Worm (Caenorhabditis elegans): ENCODE results near the gene mel-32.

Gene mel-32

DNA sequence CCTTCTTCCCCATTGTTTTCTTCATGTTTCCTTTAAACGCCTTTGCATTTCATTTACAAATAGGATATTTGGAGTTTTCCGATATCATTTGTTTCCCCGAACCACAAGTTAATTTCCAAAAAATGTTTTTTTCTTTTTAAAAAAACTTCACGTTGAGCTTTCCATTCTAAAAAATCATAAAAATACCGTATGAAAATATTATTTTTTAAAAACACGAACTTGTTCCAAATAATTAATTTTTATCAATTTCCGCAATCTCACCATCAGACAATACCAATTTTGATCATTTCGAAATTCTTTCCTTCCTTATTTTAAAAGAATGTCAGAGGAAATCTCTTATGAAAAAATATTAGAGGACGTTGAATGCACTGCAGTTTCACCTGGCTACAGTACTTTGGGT lies 28.7 kb upstream of the mel-32 start, which contains the start of gene wht-6:
wht-6 (plus strand) TSS at position 301 of the 400 bp plus-strand sequence.
- no peak for TF ChIP-seq isw-1 (GFP tag; IDR thresholded peaks at IDR 0.05)
- TF ChIP-seq ceh-63 (GFP tag; optimal IDR thresholded peaks at IDR 0.05): no peak

DNA sequence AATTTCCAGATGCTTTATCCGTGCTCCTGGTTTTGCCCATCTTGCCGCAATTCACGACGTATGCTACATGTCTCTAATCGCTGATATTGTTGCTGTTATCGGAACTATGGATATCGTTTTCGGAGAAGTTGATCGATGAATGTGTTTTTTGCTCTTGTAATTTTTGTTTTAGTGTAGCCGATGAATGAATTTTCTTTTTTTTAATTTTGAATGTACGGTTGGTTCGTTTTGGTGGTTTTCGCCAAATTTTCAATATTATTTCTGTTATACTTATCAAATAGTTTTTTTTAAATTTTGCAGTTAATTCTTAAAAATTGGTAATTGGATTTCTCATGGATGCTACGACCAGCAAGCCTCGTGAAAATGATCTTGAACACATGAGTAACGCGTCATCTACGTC lies 24.2 kb upstream of the mel-32 start, which contains the start of gene T26A5.2:
T26A5.2 (plus strand) TSS at position 301 of the 400 bp plus-strand sequence.
- TF ChIP-seq mdl-1 (tag; optimal IDR thresholded peaks at IDR 0.05): no peak
- TF ChIP-seq vab-15 (tag; optimal IDR thresholded peaks at IDR 0.05): no peak
- no peak for TF ChIP-seq mef-2 (tag; optimal IDR thresholded peaks at IDR 0.05)
- TF ChIP-seq aha-1 (tag; optimal IDR thresholded peaks at IDR 0.05): no peak
- TF ChIP-seq hpl-2 (GFP tag; optimal IDR thresholded peaks at IDR 0.05): no peak
- no peak for TF ChIP-seq nhr-85 (tag)
- no peak for TF ChIP-seq ama-1 (optimal IDR thresholded peaks at IDR 0.05)
- no peak for TF ChIP-seq pax-3 (tag; optimal IDR thresholded peaks at IDR 0.05)
- no peak for TF ChIP-seq nhr-11 (tag; optimal IDR thresholded peaks at IDR 0.05)
- no peak for TF ChIP-seq lin-15B (tag; optimal IDR thresholded peaks at IDR 0.05)
- TF ChIP-seq lin-14 (GFP tag; optimal IDR thresholded peaks at IDR 0.05): no peak
- no peak for TF ChIP-seq xbp-1 (tag; optimal IDR thresholded peaks at IDR 0.05)
- no peak for TF ChIP-seq F16B12.6 (tag; optimal IDR thresholded peaks at IDR 0.05)

DNA sequence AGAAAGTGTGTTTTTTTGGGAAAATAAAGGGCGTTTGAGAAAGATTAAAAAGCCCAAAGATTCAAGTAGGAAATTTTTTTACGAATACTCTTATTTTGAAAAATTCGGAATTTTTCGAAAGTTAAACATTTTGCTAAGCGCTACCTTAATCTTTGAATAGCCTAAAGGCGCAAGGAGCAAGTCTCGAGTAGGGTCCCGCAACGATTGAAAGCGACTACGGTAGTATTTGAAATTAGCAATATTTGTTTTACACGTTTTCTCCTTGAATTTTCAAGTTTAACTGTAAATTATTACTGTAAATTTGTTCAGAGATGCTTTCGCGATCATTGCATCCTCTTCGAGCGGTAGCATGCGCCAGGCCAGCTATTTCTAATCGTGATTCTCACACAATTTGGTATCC lies 22.1 kb upstream of the mel-32 start, which contains the start of gene nduf-2.2:
nduf-2.2 (plus strand) TSS at position 310 of the 400 bp plus-strand sequence.
- TF ChIP-seq nhr-12 (tag; optimal IDR thresholded peaks at IDR 0.05) (no peak), vab-15 (tag; optimal IDR thresholded peaks at IDR 0.05) (no peak), ceh-82 (tag; optimal IDR thresholded peaks at IDR 0.05) (no peak), isw-1 (GFP tag; IDR thresholded peaks at IDR 0.05) (no peak), tbx-2 (tag; optimal IDR thresholded peaks at IDR 0.05) (no peak), dpl-1 (GFP tag; optimal IDR thresholded peaks at IDR 0.05) (no peak), lir-3 (tag; optimal IDR thresholded peaks at IDR 0.05; ENCODE audit: poor library complexity) (no peak)

DNA sequence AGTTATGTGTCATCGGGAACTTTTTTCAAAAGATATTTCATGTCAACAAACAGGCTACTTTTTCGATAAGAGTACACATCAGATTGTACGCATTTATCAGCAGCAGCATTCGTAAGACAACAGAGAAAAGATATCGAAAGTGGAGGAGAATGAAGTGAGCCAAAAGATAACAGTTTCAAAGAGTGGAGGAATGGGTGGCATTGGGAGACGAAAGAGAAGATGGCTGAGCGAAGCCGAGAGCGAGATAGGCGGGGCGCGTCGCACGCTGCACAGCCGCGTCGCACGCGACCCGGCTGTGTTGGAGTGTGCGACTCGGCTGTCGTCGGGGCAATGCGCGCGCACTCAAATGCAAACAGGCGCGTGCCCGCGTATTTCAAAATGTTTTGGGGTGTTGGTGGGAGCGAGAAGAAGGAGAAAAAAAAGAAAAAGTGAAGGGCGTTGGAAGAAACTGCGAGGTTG lies 21.3 kb upstream of the mel-32 start:
- TF ChIP-seq ets-5 (GFP tag; IDR thresholded peaks at IDR 0.05) (no peak), mef-2 (tag; optimal IDR thresholded peaks at IDR 0.05) (peak; percentile 73), unc-98 (GFP tag; IDR thresholded peaks at IDR 0.05) (peak; percentile 42; the same call in 1 of the 2 replicates), lin-13 (GFP tag; optimal IDR thresholded peaks at IDR 0.05) (peak; percentile 85), C34B4.2 (tag; optimal IDR thresholded peaks at IDR 0.05) (peak; percentile 11), lin-15B (tag; optimal IDR thresholded peaks at IDR 0.05) (peak; percentile 69), ces-1 (GFP tag; optimal IDR thresholded peaks at IDR 0.05) (no peak), ceh-8 (GFP tag; optimal IDR thresholded peaks at IDR 0.05) (peak; percentile 62), irx-1 (tag; optimal IDR thresholded peaks at IDR 0.05) (peak; percentile 64), ztf-11 (tag; optimal IDR thresholded peaks at IDR 0.05) (peak in 1 of 2 experiments; percentile 66), unc-130 (tag; optimal IDR thresholded peaks at IDR 0.05) (peak; percentile 68), fos-1 (tag; optimal IDR thresholded peaks at IDR 0.05) (no peak), snu-23 (GFP tag; optimal IDR thresholded peaks at IDR 0.05) (peak; percentile 93), nhr-19 (GFP tag; conservative IDR thresholded peaks at IDR 0.05) (peak; percentile 91), dpl-1 (GFP tag; optimal IDR thresholded peaks at IDR 0.05) (peak; percentile 78 to 83 (median 78)), nhr-47 (tag; optimal IDR thresholded peaks at IDR 0.05) (peak; percentile 90), nhr-71 (tag; optimal IDR thresholded peaks at IDR 0.05) (peak; percentile 94), sup-37 (GFP tag; optimal IDR thresholded peaks at IDR 0.05) (peak; percentile 84), lin-35 (GFP tag; optimal IDR thresholded peaks at IDR 0.05) (peak; percentile 79 to 83), ceh-88 (GFP tag; IDR thresholded peaks at IDR 0.05) (peak; percentile 76), rnt-1 (tag; optimal IDR thresholded peaks at IDR 0.05) (peak; percentile 82), efl-3 (GFP tag; optimal IDR thresholded peaks at IDR 0.05) (peak; percentile 1), F16B12.6 (tag; optimal IDR thresholded peaks at IDR 0.05) (peak; percentile 63), pax-3 (tag; optimal IDR thresholded peaks at IDR 0.05) (peak; percentile 69), mep-1 (tag; optimal IDR thresholded peaks at IDR 0.05) (peak; percentile 57), pag-3 (tag; optimal IDR thresholded peaks at IDR 0.05; ENCODE audit: borderline replicate concordance, insufficient read depth) (no peak), xbp-1 (tag; optimal IDR thresholded peaks at IDR 0.05) (peak; percentile 82), ceh-82 (tag; optimal IDR thresholded peaks at IDR 0.05) (peak; percentile 78 to 92 (median 83)), lsy-2 (tag; optimal IDR thresholded peaks at IDR 0.05) (peak; percentile 80 to 84), swsn-7 (tag; optimal IDR thresholded peaks at IDR 0.05) (peak; percentile 91), nhr-77 (tag; optimal IDR thresholded peaks at IDR 0.05) (peak; percentile 50), mdl-1 (tag; optimal IDR thresholded peaks at IDR 0.05) (peak; percentile 22 to 89), C16A3.4 (tag; optimal IDR thresholded peaks at IDR 0.05) (peak; percentile 78), snpc-4 (tag; optimal IDR thresholded peaks at IDR 0.05) (peak; percentile 49)

Measured in whole organism, L1 larva.